Fruit fly (Drosophila melanogaster): Measurements from ENCODE around the gene CG5004.

The CG5004 gene

dm6 chrX:17170484-17170944 lies 63.1 kb downstream of the CG5004 start (continued):
- TF ChIP-seq CHES-1-like (GFP tag; optimal IDR thresholded peaks at IDR 0.05) = no peak
- TF ChIP-seq Xbp1 (GFP tag; optimal IDR thresholded peaks at IDR 0.05) = peak; percentile 21
- TF ChIP-seq Nf-YA (GFP tag; IDR thresholded peaks at IDR 0.05) = no peak
- no peak for TF ChIP-seq CG6654 (GFP tag; optimal IDR thresholded peaks at IDR 0.05)
- no peak for TF ChIP-seq Scr (GFP tag; IDR thresholded peaks at IDR 0.05; ENCODE audit: partially characterized antibody)
- no peak for TF ChIP-seq CG12071 (GFP tag; optimal IDR thresholded peaks at IDR 0.05)
- no peak for TF ChIP-seq Oaz (GFP tag; IDR thresholded peaks at IDR 0.05)
- TF ChIP-seq Dfd (GFP tag; optimal IDR thresholded peaks at IDR 0.05) = no peak
- no peak for TF ChIP-seq CG2202 (tag; optimal IDR thresholded peaks at IDR 0.05)
- TF ChIP-seq Ptx1 (GFP tag; IDR thresholded peaks at IDR 0.05) = peak; percentile 55
- TF ChIP-seq CG17359 (tag; optimal IDR thresholded peaks at IDR 0.05) = peak; percentile 23
- TF ChIP-seq hb (GFP tag; IDR thresholded peaks at IDR 0.05; ENCODE audit: partially characterized antibody) = no peak
- no peak for TF ChIP-seq CG14710 (tag; optimal IDR thresholded peaks at IDR 0.05)
- no peak; the same call in 1 of the 2 replicates for TF ChIP-seq Adf1 (GFP tag; IDR thresholded peaks at IDR 0.05)
- TF ChIP-seq chm (GFP tag; IDR thresholded peaks at IDR 0.05) = no peak
- TF ChIP-seq CG1602 (GFP tag; optimal IDR thresholded peaks at IDR 0.05) = no peak
- TF ChIP-seq ssp (GFP tag; IDR thresholded peaks at IDR 0.05) = 0 out of 2 replicates have a peak, but pooled peaks have one; percentile 14
- TF ChIP-seq inv (GFP tag; IDR thresholded peaks at IDR 0.05; ENCODE audit: partially characterized antibody) = no peak
- peak; percentile 40; the same call in 1 of the 2 replicates for TF ChIP-seq Atf6 (GFP tag; IDR thresholded peaks at IDR 0.05)
- TF ChIP-seq ind (GFP tag; optimal IDR thresholded peaks at IDR 0.05) = peak; percentile 23
- TF ChIP-seq CkIIα-i1 (GFP tag; IDR thresholded peaks at IDR 0.05) = no peak
- no peak for TF ChIP-seq bbx (GFP tag; IDR thresholded peaks at IDR 0.05; ENCODE audit: partially characterized antibody)
- no peak for TF ChIP-seq CG43689 (GFP tag; IDR thresholded peaks at IDR 0.05)
- peak; percentile 83 for TF ChIP-seq Drgx (GFP tag; IDR thresholded peaks at IDR 0.05)
- no peak for TF ChIP-seq CG3407 (GFP tag; optimal IDR thresholded peaks at IDR 0.05)
- TF ChIP-seq CG12155 (GFP tag; optimal IDR thresholded peaks at IDR 0.05) = no peak
- TF ChIP-seq dpn (GFP tag; optimal IDR thresholded peaks at IDR 0.05) = peak in 1 of 2 experiments; percentile 28
- peak; percentile 70 for TF ChIP-seq CG15479 (GFP tag; optimal IDR thresholded peaks at IDR 0.05)
- TF ChIP-seq zfh2 (GFP tag; optimal IDR thresholded peaks at IDR 0.05) = no peak
- no peak for TF ChIP-seq twi (tag; optimal IDR thresholded peaks at IDR 0.05)
- no peak for TF ChIP-seq HLHmδ (GFP tag; optimal IDR thresholded peaks at IDR 0.05)
- no peak for TF ChIP-seq Vsx1 (GFP tag; optimal IDR thresholded peaks at IDR 0.05)
- no peak for TF ChIP-seq corto (GFP tag; optimal IDR thresholded peaks at IDR 0.05)
- no peak for TF ChIP-seq dati (GFP tag; IDR thresholded peaks at IDR 0.05)
- no peak for TF ChIP-seq CG3163 (GFP tag; optimal IDR thresholded peaks at IDR 0.05)
- no peak for TF ChIP-seq CG6254 (GFP tag; optimal IDR thresholded peaks at IDR 0.05)
- TF ChIP-seq pum (GFP tag; optimal IDR thresholded peaks at IDR 0.05) = no peak
- TF ChIP-seq Atf3 (GFP tag; optimal IDR thresholded peaks at IDR 0.05) = no peak
- TF ChIP-seq CG13296 (GFP tag; optimal IDR thresholded peaks at IDR 0.05) = peak; percentile 72
- TF ChIP-seq zf30C (GFP tag; optimal IDR thresholded peaks at IDR 0.05) = no peak
- no peak for TF ChIP-seq prd (optimal IDR thresholded peaks at IDR 0.05)
- TF ChIP-seq prd (GFP tag; IDR thresholded peaks at IDR 0.05) = peak; percentile 74
- TF ChIP-seq CG4617 (GFP tag; optimal IDR thresholded peaks at IDR 0.05; ENCODE audit: borderline replicate concordance) = no peak
- TF ChIP-seq bcd (GFP tag; optimal IDR thresholded peaks at IDR 0.05) = peak; percentile 24
- no peak for TF ChIP-seq ato (GFP tag; IDR thresholded peaks at IDR 0.05; ENCODE audit: partially characterized antibody)
- no peak for TF ChIP-seq Sin3A (optimal IDR thresholded peaks at IDR 0.05)
- no peak for TF ChIP-seq CG17612 (GFP tag; IDR thresholded peaks at IDR 0.05)
- no peak for TF ChIP-seq kay (GFP tag; optimal IDR thresholded peaks at IDR 0.05)
- no peak for TF ChIP-seq CG1647 (GFP tag; optimal IDR thresholded peaks at IDR 0.05)
- no peak for TF ChIP-seq CG2875 (GFP tag; optimal IDR thresholded peaks at IDR 0.05)
- no peak for TF ChIP-seq fd64A (GFP tag; optimal IDR thresholded peaks at IDR 0.05)
- no peak for TF ChIP-seq cad (GFP tag; optimal IDR thresholded peaks at IDR 0.05)

Data from whole organism, embryonic.